Worm (Caenorhabditis elegans) whole organism, L4/young adult: Measurements from ENCODE around the gene drd-1.

ENCODE experiments used
- dao-5 ChIP-seq: sonication (generic microtip); optimal IDR thresholded peaks from 2 replicates; lab custom pipeline; 2016; ENCODE audit warnings: missing genotype, missing genetic modification characterization, moderate library complexity, missing compliant biosample characterization
- him-1 ChIP-seq: sonication (generic microtip); optimal IDR thresholded peaks from 2 replicates; lab custom pipeline; 2016; ENCODE audit warnings: missing genotype, missing genetic modification reagents, missing genetic modification characterization, missing compliant biosample characterization

- no peak for TF ChIP-seq him-1 (tag; lab: Kevin White, UChicago)
- no peak for TF ChIP-seq dao-5 (tag; lab: Kevin White, UChicago)
Observed at ce11 chrII:8384344-8384743, 3.5 kb upstream of the drd-1 start.
